Fruit fly (Drosophila melanogaster) whole organism, embryonic: Measurements from ENCODE around the gene CG34303.

Source experiments
- Abd-B ChIP-seq: fragments of 200-800 bp; sonication (Bioruptor generic); optimal IDR thresholded peaks from 2 replicates; lab custom pipeline; 2018; ENCODE audit warnings: missing biosample characterization, mild to moderate bottlenecking, missing genetic modification characterization, moderate library complexity
- Adf1 ChIP-seq: fragments of 200-800 bp; sonication (Bioruptor generic); IDR thresholded peaks from 2 replicates; pipeline ENCODE4 v1.3.6; 2022; ENCODE audit warnings: missing biosample characterization, missing genetic modification characterization
- Awh ChIP-seq: fragments of 200-800 bp; sonication (Bioruptor generic); IDR thresholded peaks from 2 replicates; pipeline ENCODE4, ENCODE4 v1.3.6; 2022; ENCODE audit warnings: missing biosample characterization, missing genetic modification characterization
- B-H1 ChIP-seq: fragments of 200-800 bp; sonication (Bioruptor generic); IDR thresholded peaks from 3 replicates; pipeline ENCODE4 v1.3.6; 2022; ENCODE audit warnings: missing biosample characterization, missing genetic modification characterization
- CG10209 ChIP-seq: fragments of 200-800 bp; sonication (Bioruptor generic); optimal IDR thresholded peaks from 3 replicates; lab custom pipeline; 2017; ENCODE audit warnings: missing biosample characterization, mild to moderate bottlenecking, missing genetic modification characterization, missing genetic modification reagents
- CG11695 ChIP-seq: fragments of 200-800 bp; sonication (Bioruptor generic); IDR thresholded peaks from 3 replicates; pipeline ENCODE4 v1.3.6; 2022; ENCODE audit warnings: missing biosample characterization, missing genetic modification characterization
- CG12391 ChIP-seq: fragments of 200-800 bp; sonication (Bioruptor generic); optimal IDR thresholded peaks from 3 replicates; lab custom pipeline; 2018; ENCODE audit warnings: missing biosample characterization, mild to moderate bottlenecking, missing genetic modification characterization, moderate library complexity
- CG13424 ChIP-seq: fragments of 200-800 bp; sonication (Bioruptor generic); optimal IDR thresholded peaks from 2 replicates; lab custom pipeline; 2019; ENCODE audit warnings: missing biosample characterization, mild to moderate bottlenecking, missing genetic modification characterization, moderate library complexity
- CG14441 ChIP-seq: fragments of 200-800 bp; sonication (Bioruptor generic); IDR thresholded peaks from 2 replicates; pipeline ENCODE4 v1.3.6; 2022; ENCODE audit warnings: missing biosample characterization, missing genetic modification characterization
- CG15514 ChIP-seq: fragments of 200-800 bp; sonication (Bioruptor generic); optimal IDR thresholded peaks from 3 replicates; lab custom pipeline; 2017; ENCODE audit warnings: missing biosample characterization, missing genetic modification characterization, mild to moderate bottlenecking, moderate library complexity, missing genetic modification reagents
- CG1603 ChIP-seq: fragments of 200-800 bp; sonication (Bioruptor generic); optimal IDR thresholded peaks from 2 replicates; lab custom pipeline; 2019; ENCODE audit warnings: missing biosample characterization, mild to moderate bottlenecking, missing genetic modification characterization, moderate library complexity
- CG16813 ChIP-seq: fragments of 200-800 bp; sonication (Bioruptor generic); IDR thresholded peaks from 3 replicates; pipeline ENCODE4 v1.3.6; 2022; ENCODE audit warnings: missing biosample characterization, missing genetic modification characterization; ENCODE audit not compliant: partially characterized antibody
- CG34422 ChIP-seq: fragments of 200-800 bp; sonication (Bioruptor generic); IDR thresholded peaks from 3 replicates; pipeline ENCODE4 v1.3.6; 2022; ENCODE audit warnings: missing biosample characterization, missing genetic modification characterization
- CG43689 ChIP-seq: fragments of 200-800 bp; sonication (Bioruptor generic); IDR thresholded peaks from 2 replicates; pipeline ENCODE4 v1.3.6; 2022; ENCODE audit warnings: missing biosample characterization, missing genetic modification characterization
- CG4404 ChIP-seq: fragments of 200-800 bp; sonication (Bioruptor generic); IDR thresholded peaks from 2 replicates; pipeline ENCODE4 v1.3.6; 2022; ENCODE audit warnings: missing biosample characterization, missing genetic modification characterization
- CG8478 ChIP-seq: fragments of >200 bp; optimal IDR thresholded peaks from 2 replicates; lab custom pipeline; 2018
- D19B ChIP-seq: fragments of 200-800 bp; sonication (Bioruptor generic); optimal IDR thresholded peaks from 2 replicates; lab custom pipeline; 2017; ENCODE audit warnings: missing biosample characterization, mild to moderate bottlenecking, missing genetic modification characterization
- Drgx ChIP-seq: fragments of 200-800 bp; sonication (Bioruptor generic); IDR thresholded peaks from 2 replicates; pipeline ENCODE4 v1.3.6; 2022; ENCODE audit warnings: missing biosample characterization, missing genetic modification characterization
- E2f1 ChIP-seq: fragments of 200-800 bp; sonication (Bioruptor generic); IDR thresholded peaks from 2 replicates; pipeline ENCODE4 v1.3.6; 2022; ENCODE audit warnings: missing biosample characterization, missing genetic modification characterization
- Ets65A ChIP-seq: fragments of 200-800 bp; sonication (Bioruptor generic); peaks from one replicate; lab custom pipeline; 2016; ENCODE audit warnings: missing biosample characterization, missing genetic modification characterization
- H15 ChIP-seq: fragments of 200-800 bp; sonication (Bioruptor generic); IDR thresholded peaks from 3 replicates; pipeline ENCODE4 v1.3.6; 2022; ENCODE audit warnings: missing biosample characterization, missing genetic modification characterization
- H2.0 ChIP-seq: fragments of 200-800 bp; sonication (Bioruptor generic); IDR thresholded peaks from 2 replicates; pipeline ENCODE4 v1.3.6; 2022; ENCODE audit warnings: missing biosample characterization, missing genetic modification characterization
- Hsf ChIP-seq: fragments of 200-800 bp; sonication (Bioruptor generic); optimal IDR thresholded peaks from 3 replicates; lab custom pipeline; 2016; ENCODE audit warnings: missing biosample characterization, missing genetic modification characterization
- NfI ChIP-seq: fragments of 200-800 bp; sonication (Bioruptor generic); optimal IDR thresholded peaks from 3 replicates; lab custom pipeline; 2018; ENCODE audit warnings: missing biosample characterization, mild to moderate bottlenecking, missing genetic modification characterization, moderate library complexity
- Rfx ChIP-seq: fragments of 200-800 bp; sonication (Bioruptor generic); IDR thresholded peaks from 2 replicates; pipeline ENCODE4 v1.3.6; 2022; ENCODE audit warnings: missing biosample characterization, missing genetic modification characterization
- TFAM ChIP-seq: fragments of 200-800 bp; sonication (Bioruptor generic); optimal IDR thresholded peaks from 2 replicates; lab custom pipeline; 2017; ENCODE audit warnings: missing biosample characterization, missing genetic modification characterization, inconsistent platforms
- Xbp1 ChIP-seq: fragments of 200-800 bp; sonication (Bioruptor generic); optimal IDR thresholded peaks from 3 replicates; lab custom pipeline; 2016; ENCODE audit warnings: missing biosample characterization, mild to moderate bottlenecking, missing genetic modification characterization
- ase ChIP-seq: fragments of 200-800 bp; sonication (Bioruptor generic); IDR thresholded peaks from 3 replicates; pipeline ENCODE4 v1.3.6; 2022; ENCODE audit warnings: missing biosample characterization, missing genetic modification characterization
- chinmo ChIP-seq: fragments of 200-800 bp; sonication (Bioruptor generic); IDR thresholded peaks from 4 replicates; pipeline ENCODE4 v1.3.6; 2022; ENCODE audit warnings: missing biosample characterization, missing genetic modification characterization; ENCODE audit not compliant: partially characterized antibody
- chn ChIP-seq: fragments of 200-800 bp; sonication (Bioruptor generic); optimal IDR thresholded peaks from 2 replicates; lab custom pipeline; 2016; ENCODE audit warnings: missing biosample characterization, missing genetic modification characterization
- dati ChIP-seq: fragments of 200-800 bp; sonication (Bioruptor generic); IDR thresholded peaks from 2 replicates; pipeline ENCODE4 v1.3.6; 2022; ENCODE audit warnings: missing biosample characterization, missing genetic modification characterization
- disco-r ChIP-seq: fragments of 200-800 bp; sonication (Bioruptor generic); optimal IDR thresholded peaks from 2 replicates; lab custom pipeline; 2016; ENCODE audit warnings: missing biosample characterization, missing genetic modification characterization
- dmrt99B ChIP-seq: fragments of 200-800 bp; sonication (Bioruptor generic); optimal IDR thresholded peaks from 2 replicates; lab custom pipeline; 2018; ENCODE audit warnings: missing biosample characterization, mild to moderate bottlenecking, missing genetic modification characterization, moderate library complexity
- dpn ChIP-seq, 2 experiments: fragments of 200-800 bp; sonication (Bioruptor generic); optimal IDR thresholded peaks; 3 replicates each; lab custom pipeline; 2016; ENCODE audit warnings: missing biosample characterization in 2 of 2, missing genetic modification characterization in 2 of 2
- esg ChIP-seq: fragments of 200-800 bp; sonication (Bioruptor generic); conservative IDR thresholded peaks from 2 replicates; pipeline ENCODE4 v1.3.6; 2022; ENCODE audit warnings: missing biosample characterization, missing genetic modification characterization
- gem ChIP-seq: fragments of 200-800 bp; sonication (Bioruptor generic); optimal IDR thresholded peaks from 2 replicates; lab custom pipeline; 2019; ENCODE audit warnings: missing biosample characterization, mild to moderate bottlenecking, missing genetic modification characterization, moderate library complexity
- grau ChIP-seq: fragments of 200-800 bp; optimal IDR thresholded peaks from 3 replicates; lab custom pipeline; 2019; ENCODE audit warnings: missing biosample characterization, mild to moderate bottlenecking, missing genetic modification characterization, moderate library complexity
- jumu ChIP-seq: fragments of 200-800 bp; sonication (Bioruptor generic); optimal IDR thresholded peaks from 3 replicates; lab custom pipeline; 2016; ENCODE audit warnings: missing biosample characterization, missing genetic modification characterization
- luna ChIP-seq: fragments of 200-800 bp; sonication (Bioruptor generic); optimal IDR thresholded peaks from 2 replicates; lab custom pipeline; 2016; ENCODE audit warnings: missing biosample characterization, missing genetic modification characterization
- org-1 ChIP-seq: fragments of 200-800 bp; sonication (Bioruptor generic); optimal IDR thresholded peaks from 2 replicates; lab custom pipeline; 2017; ENCODE audit warnings: missing biosample characterization, missing genetic modification characterization
- otp ChIP-seq: fragments of 200-800 bp; sonication (Bioruptor generic); IDR thresholded peaks from 3 replicates; pipeline ENCODE4, ENCODE4 v1.3.6; 2022; ENCODE audit warnings: missing biosample characterization, missing genetic modification characterization
- phol ChIP-seq: fragments of 200-800 bp; sonication (Bioruptor generic); optimal IDR thresholded peaks from 3 replicates; lab custom pipeline; 2018; ENCODE audit warnings: missing biosample characterization, mild to moderate bottlenecking, missing genetic modification characterization, moderate library complexity
- prd ChIP-seq, 3 experiments: fragments of >200 bp in 2 of 3; fragments of 200-800 bp in 1 of 3; sonication (Bioruptor generic) in 1 of 3; optimal IDR thresholded peaks in 2 of 3; IDR thresholded peaks in 1 of 3; 2 replicates in 2 of 3; 3 replicates in 1 of 3; pipeline versions ENCODE4 v1.3.6 to Lab custom; 2017 to 2022; ENCODE audit warnings: missing biosample characterization in 1 of 3, missing genetic modification characterization in 1 of 3
- pum ChIP-seq: fragments of 200-800 bp; sonication (Bioruptor generic); optimal IDR thresholded peaks from 2 replicates; lab custom pipeline; 2016; ENCODE audit warnings: missing biosample characterization, missing genetic modification characterization
- sc ChIP-seq, 3 experiments: fragments of >200 bp in 2 of 3; fragments of 200-800 bp in 1 of 3; sonication (Bioruptor generic) in 1 of 3; optimal IDR thresholded peaks; 2 replicates in 2 of 3; 3 replicates in 1 of 3; lab custom pipeline; 2017; ENCODE audit warnings: mild to moderate bottlenecking in 1 of 3, missing biosample characterization in 1 of 3, missing genetic modification characterization in 1 of 3, missing genetic modification reagents in 1 of 3
- schlank ChIP-seq: fragments of 200-800 bp; sonication (Bioruptor generic); optimal IDR thresholded peaks from 2 replicates; lab custom pipeline; 2018; ENCODE audit warnings: missing biosample characterization, mild to moderate bottlenecking, missing genetic modification characterization
- sisA ChIP-seq: fragments of 200-800 bp; sonication (Bioruptor generic); IDR thresholded peaks from 2 replicates; pipeline ENCODE4 v1.3.6; 2022; ENCODE audit warnings: missing biosample characterization, missing genetic modification characterization
- tin ChIP-seq: fragments of 200-800 bp; sonication (Bioruptor generic); optimal IDR thresholded peaks from 3 replicates; lab custom pipeline; 2016; ENCODE audit warnings: missing biosample characterization, missing genetic modification characterization

Gene CG34303

DNA sequence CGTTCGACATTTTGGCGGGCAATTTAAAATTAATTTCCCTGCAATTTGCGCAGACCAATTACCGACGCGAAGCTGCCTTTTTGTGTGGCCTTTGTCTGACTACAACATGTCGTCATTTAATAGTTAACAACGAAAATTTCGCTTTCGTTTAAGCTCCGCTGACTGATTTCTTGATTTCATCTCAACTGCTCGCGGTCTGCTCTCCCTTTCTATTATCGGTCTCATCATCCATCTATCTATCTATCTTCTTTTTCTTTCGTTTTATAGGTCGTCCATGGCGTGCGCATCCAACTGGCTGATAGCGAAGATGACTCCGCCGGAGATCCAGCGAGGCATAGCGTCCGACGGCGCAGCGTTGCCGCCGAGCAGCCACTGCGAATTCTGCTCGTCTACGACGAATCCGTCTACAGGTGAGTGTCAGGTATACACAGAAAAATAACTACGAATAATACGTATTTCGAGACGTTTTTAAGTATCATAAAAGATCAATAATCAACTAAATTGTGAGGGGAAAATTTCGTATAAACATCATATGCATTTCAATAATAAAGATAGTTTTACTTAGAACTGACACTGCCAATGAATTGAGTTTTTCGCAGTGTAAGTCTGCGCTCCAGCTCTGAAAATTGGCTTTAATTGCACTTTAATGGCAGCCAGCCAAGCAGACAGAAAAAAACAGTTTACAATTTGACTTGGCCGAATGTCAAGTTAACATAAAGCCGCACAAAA, 2.4 kb upstream of the CG34303 start (continued):
- TF ChIP-seq Hsf (GFP tag; lab: Kevin White, UChicago) (no peak), sc (optimal IDR thresholded peaks at IDR 0.05; lab: Kevin White, UChicago) (no peak), sc (GFP tag; optimal IDR thresholded peaks at IDR 0.05; lab: Kevin White, UChicago) (no peak), NfI (GFP tag; lab: Kevin White, UChicago) (no peak), CG16813 (no peak), CG43689 (GFP tag; lab: Robert Waterston, UW) (0 out of 2 replicates have a peak, but pooled peaks have one; percentile 23), Xbp1 (GFP tag; lab: Kevin White, UChicago) (peak; percentile 52), Adf1 (GFP tag; lab: Robert Waterston, UW) (no peak), CG8478 (no peak), luna (GFP tag; lab: Kevin White, UChicago) (no peak), chinmo (0 out of 4 replicates have a peak, but pooled peaks have one; percentile 8), ase (peak; percentile 13; the same call in 1 of the 3 replicates), D19B (GFP tag; lab: Kevin White, UChicago) (no peak), CG15514 (peak; percentile 17), sisA (GFP tag; lab: Robert Waterston, UW) (peak; percentile 53), H2.0 (GFP tag; lab: Robert Waterston, UW) (peak; percentile 58), phol (tag; lab: Kevin White, UChicago) (peak; percentile 34), Awh (GFP tag; lab: Robert Waterston, UW) (0 out of 2 replicates have a peak, but pooled peaks have one; percentile 24), dpn (GFP tag; optimal IDR thresholded peaks at IDR 0.05; lab: Kevin White, UChicago) (peak; percentile 10 to 27), H15 (0 out of 3 replicates have a peak, but pooled peaks have one; percentile 57), prd (optimal IDR thresholded peaks at IDR 0.05; lab: Kevin White, UChicago) (no peak), prd (GFP tag; IDR thresholded peaks at IDR 0.05; lab: Robert Waterston, UW) (peak; percentile 67), Rfx (GFP tag; lab: Robert Waterston, UW) (0 out of 2 replicates have a peak, but pooled peaks have one; percentile 19), E2f1 (GFP tag; lab: Robert Waterston, UW) (peak; percentile 31; the same call in 1 of the 2 replicates), tin (no peak), TFAM (GFP tag; lab: Kevin White, UChicago) (no peak), esg (GFP tag; lab: Robert Waterston, UW) (peak; percentile 39; the same call in 1 of the 2 replicates), grau (tag; lab: Kevin White, UChicago) (peak; percentile 36), dati (GFP tag; lab: Robert Waterston, UW) (no peak), CG10209 (GFP tag; lab: Kevin White, UChicago) (no peak), CG1603 (peak; percentile 65), otp (0 out of 3 replicates have a peak, but pooled peaks have one; percentile 10), CG12391 (peak; percentile 41), CG11695 (0 out of 3 replicates have a peak, but pooled peaks have one; percentile 12), CG13424 (tag; lab: Kevin White, UChicago) (peak; percentile 35), Ets65A (GFP tag; lab: Kevin White, UChicago) (peak; percentile 88), CG34422 (0 out of 3 replicates have a peak, but pooled peaks have one; percentile 24), jumu (GFP tag; lab: Kevin White, UChicago) (peak; percentile 19), Abd-B (peak; percentile 18), org-1 (GFP tag; lab: Kevin White, UChicago) (peak; percentile 17), pum (GFP tag; lab: Kevin White, UChicago) (peak; percentile 20), CG4404 (GFP tag; lab: Robert Waterston, UW) (no peak), disco-r (GFP tag; lab: Kevin White, UChicago) (no peak), Drgx (peak; percentile 83), CG14441 (GFP tag; lab: Robert Waterston, UW) (peak; percentile 69), B-H1 (GFP tag; lab: Robert Waterston, UW) (peak; percentile 54; the same call in 2 of the 3 replicates), chn (GFP tag; lab: Kevin White, UChicago) (peak; percentile 17), schlank (no peak), dmrt99B (tag; lab: Kevin White, UChicago) (peak; percentile 71), gem (tag; lab: Kevin White, UChicago) (peak; percentile 65)
